Worm (Caenorhabditis elegans) whole organism, late embryonic: Measurements from ENCODE around the gene ceh-27.

Source experiments
- C08G9.2 ChIP-seq: sonication (generic microtip); optimal IDR thresholded peaks from 2 replicates; lab custom pipeline; 2016; ENCODE audit warnings: mild to moderate bottlenecking, missing genetic modification characterization, moderate library complexity, missing compliant biosample characterization
- F13H6.1 ChIP-seq: sonication (generic microtip); optimal IDR thresholded peaks from 2 replicates; lab custom pipeline; 2016; ENCODE audit warnings: missing genetic modification characterization, missing compliant biosample characterization
- Y22D7AL.16 ChIP-seq: sonication (generic microtip); optimal IDR thresholded peaks from 2 replicates; lab custom pipeline; 2016; ENCODE audit warnings: missing genetic modification characterization, missing compliant biosample characterization
- ahr-1 ChIP-seq: sonication (generic microtip); optimal IDR thresholded peaks from 2 replicates; lab custom pipeline; 2016; ENCODE audit warnings: missing genetic modification characterization, missing compliant biosample characterization
- ceh-30 ChIP-seq: fragments of 150-350 bp; optimal IDR thresholded peaks from 2 replicates; lab custom pipeline; 2014; ENCODE audit warnings: missing biosample characterization, missing genetic modification characterization
- ceh-48 ChIP-seq: sonication (generic microtip); optimal IDR thresholded peaks from 2 replicates; lab custom pipeline; 2016; ENCODE audit warnings: missing genetic modification characterization, inconsistent platforms, missing compliant biosample characterization
- ceh-9 ChIP-seq: sonication (generic microtip); optimal IDR thresholded peaks from 2 replicates; lab custom pipeline; 2016; ENCODE audit warnings: mild to moderate bottlenecking, missing genetic modification characterization, inconsistent platforms, missing compliant biosample characterization
- dmd-4 ChIP-seq: sonication (generic microtip); optimal IDR thresholded peaks from 2 replicates; lab custom pipeline; 2016; ENCODE audit warnings: borderline replicate concordance, missing genetic modification characterization, missing compliant biosample characterization
- elt-2 ChIP-seq: sonication (generic microtip); optimal IDR thresholded peaks from 2 replicates; lab custom pipeline; 2016; ENCODE audit warnings: missing genetic modification reagents, missing genetic modification characterization, missing compliant biosample characterization
- elt-4 ChIP-seq: sonication (generic microtip); optimal IDR thresholded peaks from 2 replicates; lab custom pipeline; 2016; ENCODE audit warnings: missing genetic modification characterization, missing compliant biosample characterization
- eyg-1 ChIP-seq: sonication (generic microtip); optimal IDR thresholded peaks from 2 replicates; lab custom pipeline; 2016; ENCODE audit warnings: missing genotype, missing genetic modification characterization, missing compliant biosample characterization
- gmeb-2 ChIP-seq: sonication (generic microtip); optimal IDR thresholded peaks from 2 replicates; lab custom pipeline; 2016; ENCODE audit warnings: missing genetic modification characterization, inconsistent platforms, missing compliant biosample characterization
- hlh-13 ChIP-seq: fragments of 200-800 bp; sonication (Bioruptor generic); optimal IDR thresholded peaks from 2 replicates; lab custom pipeline; 2018; ENCODE audit warnings: mild to moderate bottlenecking, missing genetic modification characterization, missing compliant biosample characterization
- hlh-6 ChIP-seq: sonication (generic microtip); optimal IDR thresholded peaks from 2 replicates; lab custom pipeline; 2016; ENCODE audit warnings: missing genotype, missing genetic modification characterization, missing compliant biosample characterization
- hlh-8 ChIP-seq: sonication (generic microtip); optimal IDR thresholded peaks from 2 replicates; lab custom pipeline; 2016; ENCODE audit warnings: missing genotype, missing genetic modification characterization, missing compliant biosample characterization
- madf-2 ChIP-seq: sonication (generic microtip); optimal IDR thresholded peaks from 2 replicates; lab custom pipeline; 2017; ENCODE audit warnings: missing genetic modification characterization, missing compliant biosample characterization
- mec-3 ChIP-seq: sonication (generic microtip); optimal IDR thresholded peaks from 2 replicates; lab custom pipeline; 2016; ENCODE audit warnings: borderline replicate concordance, missing genetic modification characterization, missing compliant biosample characterization
- npax-4 ChIP-seq: sonication (generic microtip); optimal IDR thresholded peaks from 2 replicates; lab custom pipeline; 2016; ENCODE audit warnings: missing genetic modification characterization, missing compliant biosample characterization
- odd-2 ChIP-seq: sonication (generic microtip); optimal IDR thresholded peaks from 2 replicates; lab custom pipeline; 2017; ENCODE audit warnings: antibody characterized with exemption, mild to moderate bottlenecking, missing genetic modification characterization, missing compliant biosample characterization
- pag-3 ChIP-seq: sonication (generic microtip); optimal IDR thresholded peaks from 2 replicates; lab custom pipeline; 2016; ENCODE audit warnings: missing compliant biosample characterization, missing genetic modification characterization, borderline replicate concordance
- pax-1 ChIP-seq: fragments of 150-350 bp; optimal IDR thresholded peaks from 2 replicates; lab custom pipeline; 2014; ENCODE audit warnings: missing biosample characterization, missing genetic modification characterization
- pha-2 ChIP-seq: sonication (generic microtip); optimal IDR thresholded peaks from 2 replicates; lab custom pipeline; 2017; ENCODE audit warnings: mild to moderate bottlenecking, missing genetic modification characterization, missing compliant biosample characterization
- pqm-1 ChIP-seq: sonication (generic microtip); optimal IDR thresholded peaks from 2 replicates; lab custom pipeline; 2016; ENCODE audit warnings: missing genetic modification characterization, missing compliant biosample characterization
- pros-1 ChIP-seq: fragments of 150-350 bp; optimal IDR thresholded peaks from 2 replicates; lab custom pipeline; 2014; ENCODE audit warnings: missing biosample characterization, missing genetic modification reagents, missing genetic modification characterization
- ref-2 ChIP-seq: sonication (generic microtip); optimal IDR thresholded peaks from 2 replicates; lab custom pipeline; 2016; ENCODE audit warnings: missing genetic modification characterization, missing compliant biosample characterization
- rnt-1 ChIP-seq: sonication (generic microtip); optimal IDR thresholded peaks from 2 replicates; lab custom pipeline; 2016; ENCODE audit warnings: missing genetic modification characterization, missing compliant biosample characterization
- sox-4 ChIP-seq: sonication (generic microtip); optimal IDR thresholded peaks from 2 replicates; lab custom pipeline; 2017; ENCODE audit warnings: mild to moderate bottlenecking, missing genetic modification characterization, inconsistent platforms, missing compliant biosample characterization
- syd-9 ChIP-seq: sonication (generic microtip); optimal IDR thresholded peaks from 2 replicates; lab custom pipeline; 2016; ENCODE audit warnings: mild to moderate bottlenecking, missing genetic modification characterization, moderate library complexity, missing compliant biosample characterization
- unc-42 ChIP-seq: sonication (generic microtip); optimal IDR thresholded peaks from 2 replicates; lab custom pipeline; 2016; ENCODE audit warnings: missing genotype, missing genetic modification characterization, missing compliant biosample characterization
- unc-86 ChIP-seq: sonication (generic microtip); optimal IDR thresholded peaks from 2 replicates; lab custom pipeline; 2016; ENCODE audit warnings: missing genetic modification characterization, missing compliant biosample characterization
- ztf-16 ChIP-seq: sonication (generic microtip); optimal IDR thresholded peaks from 2 replicates; lab custom pipeline; 2017; ENCODE audit warnings: missing genetic modification characterization, missing compliant biosample characterization

The ceh-27 gene

DNA sequence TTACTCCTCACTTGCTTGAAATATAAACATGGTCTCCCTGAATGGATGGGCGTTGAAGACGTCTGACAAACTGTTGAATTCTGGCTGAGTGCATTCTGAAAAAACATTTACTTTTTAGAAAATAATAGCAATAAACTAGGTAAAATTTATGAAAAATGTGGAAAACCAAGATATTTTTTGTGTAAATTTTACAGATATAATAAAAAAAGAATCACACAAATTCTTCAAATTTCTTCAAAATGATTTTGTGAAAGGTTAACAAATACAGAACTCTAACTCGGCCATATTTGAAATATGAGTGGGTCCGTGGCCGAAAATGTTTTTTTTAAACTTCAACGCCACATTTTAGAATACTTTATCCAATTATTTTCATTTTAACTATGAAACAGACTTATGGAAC lies 46.7 kb downstream of the ceh-27 start, which contains the start of gene glb-15:
Gene glb-15, minus strand, starts transcription at position 101 of the 400 bp plus-strand sequence.
- TF ChIP-seq sox-4 (tag; lab: Kevin White, UChicago) (no peak), eyg-1 (tag; lab: Kevin White, UChicago) (no peak), npax-4 (tag; lab: Kevin White, UChicago) (no peak), dmd-4 (tag; lab: Kevin White, UChicago) (no peak), ceh-30 (tag; lab: Kevin White, UChicago) (no peak), pqm-1 (tag; lab: Kevin White, UChicago) (no peak), ceh-9 (tag; lab: Kevin White, UChicago) (no peak), unc-86 (no peak), C08G9.2 (tag; lab: Kevin White, UChicago) (no peak), gmeb-2 (tag; lab: Kevin White, UChicago) (no peak), mec-3 (tag; lab: Kevin White, UChicago) (no peak), hlh-6 (tag; lab: Kevin White, UChicago) (no peak), madf-2 (no peak)

DNA sequence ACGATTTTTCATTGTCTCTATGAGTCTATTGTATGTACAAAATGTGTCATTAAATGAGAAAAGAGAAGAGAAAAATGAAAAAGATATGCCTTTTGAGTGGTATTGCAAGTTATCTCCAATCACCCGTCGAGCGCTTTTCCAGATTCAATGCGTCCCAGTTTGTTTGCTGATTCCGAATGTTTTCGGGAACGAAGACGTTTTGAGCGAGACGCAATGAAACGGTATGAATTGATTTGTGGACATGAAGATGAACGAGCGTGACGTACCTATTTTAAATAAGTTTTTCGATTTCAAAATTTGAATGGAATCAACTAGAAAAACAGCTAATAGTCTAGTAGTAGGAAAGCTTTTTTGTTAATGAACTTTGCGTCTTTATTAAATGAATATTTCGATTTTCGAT lies 48.1 kb downstream of the ceh-27 start:
- TF ChIP-seq ahr-1 (tag; lab: Kevin White, UChicago) (no peak), hlh-6 (tag; lab: Kevin White, UChicago) (no peak), pros-1 (no peak)

DNA sequence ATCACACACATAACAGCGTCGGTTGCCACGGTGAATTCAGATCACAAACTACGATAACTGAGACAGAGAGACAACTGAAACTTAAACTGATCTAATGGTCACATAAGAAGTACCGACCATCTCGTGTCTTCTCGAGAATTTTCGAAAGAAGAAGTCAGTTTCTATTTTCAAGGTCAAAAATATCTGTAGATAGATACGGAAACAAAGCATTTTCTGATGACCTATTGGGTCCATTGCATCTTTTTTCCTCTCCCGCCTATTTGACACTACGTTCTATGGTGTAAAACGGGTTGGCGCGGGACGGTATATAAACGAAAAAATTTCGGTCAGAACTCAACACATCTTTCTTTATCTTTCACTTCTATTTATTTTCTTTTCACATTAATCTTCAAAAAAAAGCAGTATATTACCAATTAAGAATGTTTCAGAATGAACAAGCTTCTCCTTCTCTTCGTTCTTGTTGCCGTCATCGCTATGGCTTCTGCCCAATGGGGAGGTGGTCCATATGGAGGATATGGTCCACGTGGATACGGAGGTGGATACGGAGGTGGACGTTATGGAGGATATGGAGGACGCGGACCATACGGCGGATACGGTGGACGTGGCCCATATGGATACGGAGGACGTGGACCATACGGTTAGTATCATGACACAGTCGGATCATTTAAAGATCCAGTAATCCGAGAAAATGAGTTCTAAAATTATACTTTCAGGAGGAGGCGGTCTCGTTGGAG lies 48.8 kb downstream of the ceh-27 start, which contains the start of gene nlp-24:
Gene nlp-24, plus strand, starts transcription at position 429 of the 734 bp plus-strand sequence.
- TF ChIP-seq Y22D7AL.16 (tag; lab: Kevin White, UChicago) (no peak), ceh-30 (tag; lab: Kevin White, UChicago) (no peak), hlh-8 (no peak), pax-1 (tag; lab: Kevin White, UChicago) (no peak), ztf-16 (no peak)
- TF ChIP-seq, all 69 proteins: peak for 0

DNA sequence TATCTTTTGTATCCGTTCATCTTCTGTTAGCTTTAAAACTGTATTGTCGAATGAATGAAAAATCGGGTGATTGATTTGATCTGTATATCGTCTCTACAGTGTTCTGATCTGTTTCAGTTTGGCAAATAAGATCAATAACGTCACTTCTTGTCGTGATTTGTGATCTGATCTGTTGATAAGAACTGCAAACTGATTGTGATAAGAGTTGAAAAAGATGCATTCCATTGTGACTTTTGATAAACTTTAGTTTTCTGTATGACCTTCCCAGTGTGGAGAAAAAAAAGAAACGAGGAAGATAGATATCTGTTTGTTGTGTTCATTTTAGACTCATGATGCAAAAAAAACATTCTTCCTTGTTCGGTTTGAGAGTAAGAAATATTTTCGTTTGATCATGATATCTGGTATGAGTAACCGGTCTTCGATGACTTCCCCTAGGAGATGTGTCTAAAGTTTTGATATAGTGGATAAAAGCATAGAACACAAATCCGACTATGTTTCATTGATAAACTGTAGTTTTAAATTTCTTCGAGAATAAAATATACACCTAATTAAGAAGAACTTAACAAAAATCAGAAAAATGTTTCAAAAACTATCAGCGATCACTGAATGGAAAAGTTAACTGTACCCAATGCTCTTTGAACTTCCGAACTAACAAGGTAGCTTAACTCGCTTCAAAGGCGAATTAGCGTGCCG lies 50.0 kb downstream of the ceh-27 start:
- TF ChIP-seq elt-2 (tag; lab: Kevin White, UChicago) (peak; percentile 80), elt-4 (tag; lab: Kevin White, UChicago) (no peak), unc-42 (tag; lab: Kevin White, UChicago) (no peak), F13H6.1 (tag; lab: Kevin White, UChicago) (no peak), rnt-1 (no peak)

DNA sequence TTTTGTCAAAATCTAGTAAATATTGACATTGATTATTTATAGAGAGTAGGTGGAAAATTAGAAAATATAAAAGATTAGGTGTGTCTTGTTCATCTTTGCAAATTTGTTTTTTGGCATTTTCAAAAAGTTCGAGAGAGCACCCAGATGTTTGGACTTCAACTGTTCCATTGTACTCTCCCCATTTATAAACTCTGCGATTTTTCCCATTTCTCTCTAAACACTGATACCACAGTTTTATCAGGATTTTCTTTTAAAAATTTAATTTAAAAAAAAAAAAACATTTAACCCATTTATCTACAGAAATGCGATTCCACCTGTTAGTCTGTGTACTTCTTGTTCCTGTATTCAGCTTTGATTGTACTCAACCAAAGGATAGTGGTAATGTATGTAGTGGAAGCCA lies 51.9 kb downstream of the ceh-27 start, which contains the start of gene tag-290:
Gene tag-290, plus strand, starts transcription at position 301 of the 400 bp plus-strand sequence.
- TF ChIP-seq hlh-13 (GFP tag; lab: Kevin White, UChicago) (no peak), ahr-1 (tag; lab: Kevin White, UChicago) (no peak), ceh-48 (no peak), odd-2 (no peak), mec-3 (tag; lab: Kevin White, UChicago) (no peak), npax-4 (tag; lab: Kevin White, UChicago) (no peak), pha-2 (tag; lab: Kevin White, UChicago) (no peak), pag-3 (tag; lab: Kevin White, UChicago) (no peak), madf-2 (no peak), syd-9 (tag; lab: Kevin White, UChicago) (no peak), ref-2 (tag; lab: Kevin White, UChicago) (no peak)
